Fruit fly (Drosophila melanogaster) S2 (cell line): ENCODE results near the gene Eig71Ei.

Experiments
- CG8478 ChIP-seq: fragments of >200 bp; optimal IDR thresholded peaks from 2 replicates; lab custom pipeline; 2018
- CTCF ChIP-seq, 2 experiments: fragments of >200 bp; optimal IDR thresholded peaks; 2 replicates each; lab custom pipeline; 2018

Eig71Ei gene

DNA sequence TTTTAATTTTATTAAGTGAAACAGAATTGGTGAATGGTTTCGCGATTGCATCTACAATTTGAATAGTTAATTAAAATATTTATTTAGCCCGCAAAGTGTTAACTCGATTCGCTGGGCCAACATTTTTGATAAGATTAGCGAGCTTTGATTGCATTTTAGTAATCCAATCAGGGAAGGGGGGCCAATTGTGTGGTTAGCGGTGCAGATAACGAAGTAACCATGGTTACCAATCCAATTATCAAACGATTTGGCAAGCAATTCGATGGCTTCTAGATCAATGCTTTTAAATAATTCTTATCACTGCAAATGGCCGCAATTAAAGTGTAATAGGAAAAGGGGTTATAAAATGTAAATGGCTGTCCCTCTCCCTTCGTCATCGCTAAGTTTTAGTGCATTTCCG is 32.9 kb downstream of the Eig71Ei start:
- TF ChIP-seq CG8478 (lab: Kevin White, UChicago) (no peak), CTCF (optimal IDR thresholded peaks at IDR 0.05; lab: Kevin White, UChicago) (no peak)

DNA sequence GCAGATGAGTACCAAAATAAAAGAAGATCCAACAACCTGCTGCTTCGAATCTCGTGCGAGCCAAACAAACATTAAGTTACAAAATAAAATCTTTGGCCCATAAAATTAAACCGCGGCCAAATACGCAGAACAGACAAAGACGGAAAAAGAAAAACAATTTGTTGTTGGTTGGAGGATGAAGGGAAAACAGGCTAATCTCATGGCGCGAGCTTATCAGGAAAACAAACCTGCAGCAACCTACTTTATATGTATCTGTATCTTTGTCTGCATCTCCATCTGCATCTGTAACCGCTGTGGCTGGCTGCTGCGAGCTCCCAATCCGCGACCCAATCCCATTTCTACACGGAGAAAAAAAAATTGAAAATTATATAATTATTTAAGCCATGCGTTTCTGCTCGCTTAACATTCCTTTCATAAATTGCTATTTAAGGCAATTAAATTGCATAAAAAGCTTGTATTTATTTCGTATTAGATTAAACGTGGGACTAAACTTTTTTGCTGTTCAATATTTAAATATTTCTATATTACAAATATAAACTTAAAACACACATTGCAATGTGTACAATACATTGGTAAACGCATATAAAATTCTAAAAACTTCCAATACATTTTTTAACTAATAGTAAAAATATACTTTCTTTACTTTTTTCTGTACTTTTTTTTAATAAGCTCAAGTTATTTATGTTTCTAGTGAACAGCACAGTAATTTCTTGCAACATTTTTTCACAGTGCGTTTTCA is 33.5 kb downstream of the Eig71Ei start:
- no peak for TF ChIP-seq CTCF (optimal IDR thresholded peaks at IDR 0.05; lab: Kevin White, UChicago)
- no peak for TF ChIP-seq CG8478 (lab: Kevin White, UChicago)

DNA sequence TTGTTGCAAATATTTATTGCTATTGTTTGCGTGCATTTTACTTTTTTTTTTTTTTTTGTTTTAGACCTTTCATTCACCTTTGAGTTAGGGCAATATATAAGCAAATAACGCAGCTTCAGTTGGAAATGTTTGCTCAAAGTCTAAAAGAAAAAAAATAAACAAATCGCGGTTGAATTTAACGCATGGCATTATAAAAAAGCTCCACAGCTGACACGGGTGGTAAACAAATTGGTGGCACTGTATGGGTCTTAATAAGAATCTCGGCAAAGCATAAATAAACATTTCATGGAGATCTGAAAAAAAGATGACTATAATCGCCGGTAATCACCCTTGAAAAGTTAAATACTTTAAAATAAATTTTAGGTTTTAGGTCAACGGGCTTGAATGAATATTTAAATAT is 34.9 kb downstream of the Eig71Ei start:
- no peak for TF ChIP-seq CG8478 (lab: Kevin White, UChicago)
- no peak for TF ChIP-seq CTCF (optimal IDR thresholded peaks at IDR 0.05; lab: Kevin White, UChicago)

DNA sequence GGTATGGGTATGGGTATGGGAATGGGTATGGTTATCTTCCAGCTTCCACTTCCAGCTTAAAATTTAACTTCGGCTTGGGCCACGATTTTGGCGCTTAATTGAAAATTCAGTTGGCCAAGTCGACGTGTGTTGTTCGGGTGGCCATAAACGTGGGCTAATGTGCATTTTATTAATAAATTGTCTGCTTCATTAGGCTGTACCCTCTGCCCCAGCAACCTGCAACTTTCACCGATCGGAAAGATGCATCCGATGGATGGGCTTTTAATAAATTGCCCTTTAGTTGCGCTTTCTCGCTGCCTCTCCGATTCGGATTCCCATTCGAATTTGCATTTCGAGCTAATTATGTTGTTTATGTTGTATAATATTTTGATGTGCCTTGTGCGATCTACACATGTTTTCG is 35.7 kb downstream of the Eig71Ei start:
- TF ChIP-seq CG8478 (lab: Kevin White, UChicago) (no peak), CTCF (optimal IDR thresholded peaks at IDR 0.05; lab: Kevin White, UChicago) (no peak)

DNA sequence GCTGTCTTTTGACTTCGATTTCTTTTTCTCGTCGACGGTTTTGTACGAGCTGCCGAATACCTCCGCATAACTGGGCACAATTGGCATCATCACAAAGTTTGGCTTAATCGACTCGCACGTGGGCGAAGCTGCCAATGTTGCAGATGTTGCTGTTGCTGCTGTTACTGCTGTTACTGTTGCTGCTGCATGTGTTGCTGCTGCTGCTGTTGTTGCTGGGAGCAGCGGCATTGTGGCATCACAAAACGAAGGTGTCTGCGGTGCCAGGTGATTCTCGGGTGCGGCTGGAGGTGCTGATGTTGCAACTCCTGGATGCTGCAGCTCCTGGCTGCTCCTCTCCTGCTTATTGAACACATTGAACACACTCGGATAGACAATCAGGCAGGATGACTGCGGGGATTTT is 38.4 kb downstream of the Eig71Ei start:
- TF ChIP-seq CTCF (optimal IDR thresholded peaks at IDR 0.05; lab: Kevin White, UChicago) (no peak), CG8478 (lab: Kevin White, UChicago) (no peak)

DNA sequence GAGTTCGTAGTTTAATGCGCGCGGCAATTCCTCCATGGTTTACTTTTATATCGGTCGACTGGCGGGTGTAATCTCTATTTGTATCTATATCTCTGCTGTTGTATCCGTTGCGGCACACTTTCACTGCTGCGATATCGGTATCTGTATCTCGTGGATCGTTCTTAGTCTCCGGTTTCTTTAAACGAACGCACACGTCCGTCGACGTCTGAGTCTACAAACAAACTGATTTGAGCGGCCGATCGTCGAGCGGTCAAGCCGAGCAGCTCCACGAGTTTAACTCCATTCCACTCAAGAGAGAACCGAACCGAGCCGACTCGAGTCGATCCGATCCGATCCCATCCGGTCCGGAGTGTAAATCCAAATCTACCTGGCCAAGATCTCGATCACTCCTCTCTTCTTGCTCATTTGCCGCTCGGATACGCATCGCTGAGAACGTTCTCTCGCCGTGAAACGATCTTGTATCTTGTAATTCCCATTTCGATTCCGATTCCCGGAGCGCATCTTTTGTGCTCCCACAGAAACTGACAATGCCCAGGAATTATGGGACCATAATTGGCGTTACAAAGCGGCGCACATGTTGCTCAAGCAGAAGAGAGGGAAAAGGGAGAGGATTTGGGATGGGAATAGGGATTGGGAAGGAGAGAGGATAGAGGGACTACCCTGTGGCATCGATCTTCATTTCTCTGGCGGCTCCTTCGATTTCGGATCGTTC is 40.3 kb downstream of the Eig71Ei start, which contains the start of gene comm2:
TSS of gene comm2 (minus strand) at position 225 of the 712 bp plus-strand sequence.
- TF ChIP-seq CTCF (optimal IDR thresholded peaks at IDR 0.05; lab: Kevin White, UChicago) = no peak
- no peak for TF ChIP-seq CG8478 (lab: Kevin White, UChicago)

DNA sequence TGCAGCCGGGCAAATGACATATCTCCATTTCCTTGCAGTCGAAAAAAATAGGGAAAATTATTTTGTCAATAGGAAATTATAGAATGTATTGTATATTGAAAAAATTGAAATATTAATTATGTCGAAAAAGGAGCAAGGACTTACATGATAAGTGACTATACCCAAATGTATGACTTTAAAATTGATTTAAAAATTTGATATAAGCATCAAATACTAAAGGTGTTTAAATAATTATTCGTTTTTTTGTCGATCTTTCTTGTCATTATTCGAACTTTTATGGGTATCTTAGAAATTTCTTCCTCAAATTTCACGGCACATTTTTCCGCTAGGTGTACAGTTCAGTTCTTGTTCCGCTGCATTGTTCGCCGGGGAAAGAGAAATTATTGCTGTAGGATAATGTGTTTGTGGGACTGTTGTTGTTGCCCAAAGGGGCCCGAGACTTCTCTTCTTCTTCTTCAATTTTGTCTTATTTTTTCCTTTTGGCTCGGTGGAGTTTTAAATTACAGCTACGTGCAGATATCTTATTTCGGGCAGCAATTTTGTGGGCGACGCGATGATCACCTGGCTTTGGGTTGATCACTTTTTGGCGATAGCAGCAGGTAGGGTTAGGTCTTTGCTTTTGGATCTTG is 40.9 kb downstream of the Eig71Ei start:
- TF ChIP-seq CG8478 (lab: Kevin White, UChicago) = no peak
- TF ChIP-seq CTCF (optimal IDR thresholded peaks at IDR 0.05; lab: Kevin White, UChicago) = no peak

DNA sequence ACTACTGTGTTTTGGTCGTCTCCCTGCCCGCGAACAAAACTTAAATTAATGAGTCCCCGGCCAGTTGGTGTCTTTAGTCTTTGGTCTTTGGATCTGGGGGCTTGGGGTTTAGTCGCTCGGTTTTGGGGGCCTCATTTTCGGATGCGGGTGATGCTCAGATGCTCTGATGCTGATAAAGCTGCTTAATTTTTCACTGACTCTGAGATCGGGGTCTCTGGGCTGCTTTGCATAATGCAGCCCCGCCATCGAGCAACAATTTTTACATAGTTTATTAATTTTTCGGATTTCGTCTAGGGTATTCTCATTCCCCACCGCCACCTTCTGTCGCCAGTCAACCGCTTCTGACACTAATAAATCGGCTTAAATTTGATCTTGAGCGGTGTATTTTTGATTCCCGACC is 42.7 kb downstream of the Eig71Ei start:
- TF ChIP-seq CG8478 (lab: Kevin White, UChicago) = no peak
- no peak for TF ChIP-seq CTCF (optimal IDR thresholded peaks at IDR 0.05; lab: Kevin White, UChicago)

DNA sequence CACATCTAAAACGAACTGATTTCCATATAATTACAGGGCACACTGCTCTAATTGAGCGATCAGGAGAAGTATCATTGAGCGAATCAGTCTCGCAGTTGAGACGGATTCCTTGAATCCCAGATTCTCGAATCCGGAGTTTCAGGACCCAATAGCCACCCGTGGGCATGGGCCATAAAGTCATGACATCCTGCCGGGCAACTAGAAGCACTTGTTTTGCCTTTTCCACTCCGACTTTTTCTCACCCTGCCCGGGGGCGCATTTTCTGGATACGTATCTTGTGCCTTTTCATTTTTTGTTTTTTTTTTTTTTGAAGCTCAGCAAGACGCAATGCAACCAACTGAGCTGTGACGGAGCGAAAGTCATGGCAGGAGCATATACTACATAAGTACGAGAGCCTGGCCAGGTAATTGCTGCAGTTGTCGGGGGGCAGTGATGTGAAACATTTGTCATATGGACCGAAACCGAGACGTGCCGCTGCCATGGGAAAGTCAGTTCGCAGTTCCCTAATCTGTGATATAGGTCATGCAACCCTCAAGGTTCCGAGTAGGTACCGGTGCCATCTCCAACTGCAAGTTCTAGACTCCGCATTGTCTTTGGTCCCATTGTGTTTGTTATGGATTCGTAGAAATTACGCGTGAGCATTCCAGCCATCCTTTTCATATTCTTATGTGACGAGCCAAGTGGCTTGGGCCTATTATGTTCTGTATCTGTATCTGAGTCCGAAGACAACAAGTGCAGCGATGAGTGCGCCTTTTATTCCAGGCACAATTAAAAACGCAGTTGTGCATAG is 44.0 kb downstream of the Eig71Ei start:
- TF ChIP-seq CTCF (optimal IDR thresholded peaks at IDR 0.05; lab: Kevin White, UChicago) (no peak), CG8478 (lab: Kevin White, UChicago) (no peak)

DNA sequence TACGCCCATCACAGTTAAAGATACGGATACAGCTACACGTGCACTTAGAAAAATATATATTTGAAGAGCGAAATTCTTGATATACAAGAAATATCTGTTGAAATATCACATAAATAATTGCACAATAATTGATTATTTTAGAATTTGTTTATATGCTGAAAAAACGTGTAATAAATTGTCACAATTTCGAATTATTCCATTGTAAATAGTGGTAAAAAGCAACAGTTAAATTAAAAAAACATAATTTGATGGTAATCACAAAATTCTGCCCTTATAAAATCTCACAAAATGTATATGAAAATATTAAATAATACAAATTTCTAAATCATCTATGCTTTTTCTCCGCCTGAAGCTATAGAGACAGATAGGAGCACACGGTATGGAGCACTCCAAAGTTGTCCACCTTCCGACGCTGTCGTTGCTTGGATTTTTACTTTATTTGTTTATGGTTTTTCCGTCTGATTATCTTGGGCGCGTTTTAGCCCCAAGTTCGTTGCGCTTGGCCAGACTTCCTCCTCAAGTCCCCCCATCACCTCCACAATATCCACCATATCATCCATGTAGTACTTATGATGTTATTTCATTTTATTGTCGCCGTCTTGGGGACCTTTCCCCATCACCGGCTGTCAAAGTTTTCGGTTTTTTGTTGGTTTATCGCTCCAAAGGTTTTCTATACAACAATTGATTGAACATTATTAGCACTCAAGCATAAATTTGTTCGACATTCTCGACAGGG is 44.9 kb downstream of the Eig71Ei start:
- TF ChIP-seq CG8478 (lab: Kevin White, UChicago) (no peak), CTCF (optimal IDR thresholded peaks at IDR 0.05; lab: Kevin White, UChicago) (no peak)

DNA sequence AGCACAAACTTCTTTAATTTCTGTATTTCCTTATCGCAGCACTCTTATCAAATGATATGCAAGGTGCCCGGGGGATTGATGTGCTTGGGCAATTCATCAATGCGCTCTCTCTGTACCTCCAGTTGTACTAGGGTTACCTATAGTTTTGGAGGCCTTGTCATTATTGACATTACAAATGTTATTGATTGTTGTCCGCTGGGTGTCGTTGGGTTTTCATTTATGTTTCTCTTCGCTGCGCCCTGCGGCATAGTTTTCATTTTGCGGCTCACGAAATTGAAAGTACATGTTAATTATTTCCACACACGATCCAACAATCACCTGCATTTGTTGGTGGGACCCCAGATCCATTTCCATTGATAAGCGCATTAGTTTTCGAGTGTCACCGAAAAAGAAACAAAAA is 46.7 kb downstream of the Eig71Ei start:
- TF ChIP-seq CTCF (optimal IDR thresholded peaks at IDR 0.05; lab: Kevin White, UChicago) (no peak), CG8478 (lab: Kevin White, UChicago) (no peak)

DNA sequence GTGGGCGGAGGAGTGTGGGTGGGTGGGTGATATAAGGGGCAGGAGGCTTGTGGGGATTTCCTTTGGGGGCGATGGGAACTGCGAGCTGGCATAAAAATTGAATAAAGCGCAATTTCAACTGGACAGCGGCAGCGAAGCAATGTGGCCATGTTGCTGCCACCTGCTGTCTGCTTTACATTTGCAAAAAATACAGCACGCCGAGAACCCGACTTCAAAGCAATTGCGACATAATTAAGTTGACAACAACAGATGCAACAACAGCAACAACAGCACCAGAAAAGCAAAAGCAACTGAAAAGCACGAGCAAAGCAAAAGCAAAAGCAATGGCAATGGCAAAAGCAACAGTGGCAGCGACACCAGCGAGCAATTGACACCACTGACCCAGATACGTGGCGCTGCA is 48.7 kb downstream of the Eig71Ei start:
- TF ChIP-seq CG8478 (lab: Kevin White, UChicago) (no peak), CTCF (optimal IDR thresholded peaks at IDR 0.05; lab: Kevin White, UChicago) (no peak)

DNA sequence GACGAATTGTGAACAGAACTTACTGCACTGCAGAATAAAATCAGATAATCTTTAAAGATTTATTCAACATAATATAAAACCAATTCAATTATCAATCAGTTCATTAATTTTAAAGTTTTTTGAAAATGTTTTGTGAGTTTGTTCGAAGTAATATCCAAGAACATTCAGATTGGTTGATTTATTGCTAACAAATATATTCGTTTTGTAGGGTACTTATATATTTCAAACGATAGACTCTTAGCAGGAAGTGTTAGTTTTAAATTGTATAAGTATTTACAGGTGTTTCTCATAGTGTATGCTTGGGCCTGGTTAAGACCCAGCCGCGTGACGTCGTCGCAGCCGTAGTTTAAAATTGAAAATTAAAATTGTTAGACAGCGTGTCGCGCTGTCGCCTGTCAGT is 49.1 kb downstream of the Eig71Ei start:
- TF ChIP-seq CG8478 (lab: Kevin White, UChicago) = no peak
- no peak for TF ChIP-seq CTCF (optimal IDR thresholded peaks at IDR 0.05; lab: Kevin White, UChicago)
